Fruit fly (Drosophila melanogaster) whole organism, embryonic: ENCODE results near the gene CG11768.

ENCODE experiments used
- sob ChIP-seq: fragments of 200-800 bp; sonication (Bioruptor generic); IDR thresholded peaks from 2 replicates; pipeline ENCODE4 v1.3.6; 2022; ENCODE audit warnings: missing biosample characterization, missing genetic modification characterization
- wek ChIP-seq: fragments of 200-800 bp; sonication (Bioruptor generic); optimal IDR thresholded peaks from 3 replicates; lab custom pipeline; 2018; ENCODE audit warnings: missing biosample characterization, mild to moderate bottlenecking, missing genetic modification characterization, moderate library complexity

DNA sequence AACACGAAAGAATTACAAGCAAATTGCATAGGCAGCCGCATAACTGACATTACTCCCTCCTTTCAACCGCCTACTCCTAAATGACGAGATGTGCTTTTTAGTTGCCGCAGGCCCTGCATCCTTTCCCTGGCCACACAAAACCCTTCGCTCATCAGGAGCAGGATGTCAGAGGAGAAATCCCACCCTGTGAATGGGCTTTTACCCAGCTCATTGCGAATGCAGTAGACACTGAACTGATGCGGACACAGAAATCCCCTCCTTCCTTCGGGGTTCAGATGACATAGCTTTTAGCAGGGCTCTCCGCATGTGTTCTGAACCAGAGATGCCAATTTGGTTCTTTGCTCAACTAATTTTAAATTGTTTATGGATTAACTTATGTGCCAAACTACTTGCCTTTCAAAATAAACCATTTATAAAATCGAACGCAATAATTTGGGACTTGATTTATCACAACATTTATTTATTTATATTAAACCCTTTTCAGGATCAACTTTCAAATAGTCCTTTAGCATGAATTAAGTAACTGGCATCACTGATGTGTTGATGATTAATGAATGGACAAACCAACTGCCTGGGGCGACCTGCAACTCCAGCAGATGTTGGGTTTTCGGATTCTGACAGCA lies 28.7 kb downstream of the CG11768 start:
- no peak for TF ChIP-seq sob
- no peak for TF ChIP-seq wek
